Fruit fly (Drosophila melanogaster): ENCODE data around the gene RabGGTb.

The RabGGTb gene

dm6 chr2L:2861885-2862620, 16.9 kb upstream of the RabGGTb start (continued):
- TF ChIP-seq fd59A (GFP tag; optimal IDR thresholded peaks at IDR 0.05) (peak; percentile 11), Eip75B (GFP tag; optimal IDR thresholded peaks at IDR 0.05) (peak; percentile 16), eg (GFP tag; IDR thresholded peaks at IDR 0.05) (peak; percentile 75), CG10669 (GFP tag; optimal IDR thresholded peaks at IDR 0.05) (no peak), Eip78C (GFP tag) (peak; percentile 70), CG32006 (GFP tag; optimal IDR thresholded peaks at IDR 0.05) (peak; percentile 61), dac (GFP tag; optimal IDR thresholded peaks at IDR 0.05) (peak; percentile 18), vri (GFP tag; optimal IDR thresholded peaks at IDR 0.05) (peak; percentile 88), CG6792 (GFP tag; optimal IDR thresholded peaks at IDR 0.05) (no peak), Sox14 (GFP tag; optimal IDR thresholded peaks at IDR 0.05) (peak; percentile 22)

- TF ChIP-seq CG8319 (GFP tag; optimal IDR thresholded peaks at IDR 0.05) (no peak), CG3919 (GFP tag; optimal IDR thresholded peaks at IDR 0.05) (no peak), Met (GFP tag; optimal IDR thresholded peaks at IDR 0.05) (no peak), vri (GFP tag; optimal IDR thresholded peaks at IDR 0.05) (no peak), CG8119 (GFP tag; IDR thresholded peaks at IDR 0.05) (peak; percentile 34; the same call in 1 of the 3 replicates)
These were observed 16.3 kb upstream of the RabGGTb start for dm6 chr2L:2862621-2862962.

- no peak for TF ChIP-seq CG8632 (GFP tag; optimal IDR thresholded peaks at IDR 0.05)
- TF ChIP-seq fkh (GFP tag; optimal IDR thresholded peaks at IDR 0.05) = peak; percentile 95
- TF ChIP-seq eg (GFP tag; IDR thresholded peaks at IDR 0.05) = 0 out of 3 replicates have a peak, but pooled peaks have one; percentile 27
These were observed 14.3 kb upstream of the RabGGTb start for dm6 chr2L:2864601-2865000.

- TF ChIP-seq svp (GFP tag) (no peak), dac (GFP tag; optimal IDR thresholded peaks at IDR 0.05) (no peak), CG8319 (GFP tag; optimal IDR thresholded peaks at IDR 0.05) (no peak), salr (GFP tag; optimal IDR thresholded peaks at IDR 0.05) (no peak), CG11294 (GFP tag; IDR thresholded peaks at IDR 0.05) (no peak), ss (GFP tag; optimal IDR thresholded peaks at IDR 0.05) (no peak), vri (GFP tag; optimal IDR thresholded peaks at IDR 0.05) (peak; percentile 70), CG3919 (GFP tag; optimal IDR thresholded peaks at IDR 0.05) (no peak), Eip78C (GFP tag) (peak; percentile 42)
These were observed 13.2 kb upstream of the RabGGTb start for dm6 chr2L:2865560-2866309.

- TF ChIP-seq CG1621 (tag; optimal IDR thresholded peaks at IDR 0.05) (no peak), CG3032 (tag; optimal IDR thresholded peaks at IDR 0.05) (no peak), Eip78C (GFP tag) (peak; percentile 16), pdm3 (GFP tag; optimal IDR thresholded peaks at IDR 0.05) (no peak), fd59A (GFP tag; optimal IDR thresholded peaks at IDR 0.05) (no peak), CG8632 (GFP tag; optimal IDR thresholded peaks at IDR 0.05) (no peak)
These were observed 9.8 kb upstream of the RabGGTb start, which contains the start of gene CG8813 for dm6 chr2L:2869008-2869702. TSS of gene CG8813 (plus strand) at chr2L:2869652.

- TF ChIP-seq Eip78C (GFP tag) (no peak), Met (GFP tag; optimal IDR thresholded peaks at IDR 0.05) (no peak), CG10631 (GFP tag; optimal IDR thresholded peaks at IDR 0.05) (no peak), CG8319 (GFP tag; optimal IDR thresholded peaks at IDR 0.05) (no peak), ss (GFP tag; optimal IDR thresholded peaks at IDR 0.05) (no peak), CG11902 (GFP tag; optimal IDR thresholded peaks at IDR 0.05) (no peak), pdm3 (GFP tag; optimal IDR thresholded peaks at IDR 0.05) (no peak), salr (GFP tag; optimal IDR thresholded peaks at IDR 0.05) (no peak), fd59A (GFP tag; optimal IDR thresholded peaks at IDR 0.05) (no peak), net (GFP tag; optimal IDR thresholded peaks at IDR 0.05) (no peak), CG16779 (tag; optimal IDR thresholded peaks at IDR 0.05) (no peak), Ets96B (tag; optimal IDR thresholded peaks at IDR 0.05) (no peak), CG3919 (GFP tag; optimal IDR thresholded peaks at IDR 0.05) (no peak), achi (GFP tag; optimal IDR thresholded peaks at IDR 0.05) (no peak), CG32006 (GFP tag; optimal IDR thresholded peaks at IDR 0.05) (no peak), CG7368 (GFP tag; optimal IDR thresholded peaks at IDR 0.05) (no peak), OdsH (GFP tag; optimal IDR thresholded peaks at IDR 0.05) (no peak), CG1621 (tag; optimal IDR thresholded peaks at IDR 0.05) (no peak), CG6854 (GFP tag; optimal IDR thresholded peaks at IDR 0.05) (no peak), Blimp-1 (GFP tag; optimal IDR thresholded peaks at IDR 0.05) (no peak), CG6163 (GFP tag; IDR thresholded peaks at IDR 0.05) (no peak), topi (GFP tag; optimal IDR thresholded peaks at IDR 0.05) (no peak)
These were observed 6.5 kb upstream of the RabGGTb start for dm6 chr2L:2872309-2872932.

All from whole organism, prepupa.